Worm (Caenorhabditis elegans) whole organism, mixed stage, embryonic: ENCODE results near the gene ZK1307.9.

Experiments
- M03D4.4 ChIP-seq: sonication (generic microtip); optimal IDR thresholded peaks from 2 replicates; lab custom pipeline; 2017; ENCODE audit warnings: mild to moderate bottlenecking, missing genetic modification characterization, missing compliant biosample characterization
- bed-3 ChIP-seq: fragments of 200-800 bp; sonication (Bioruptor generic); optimal IDR thresholded peaks from 3 replicates; lab custom pipeline; 2018; ENCODE audit warnings: mild to moderate bottlenecking, missing genetic modification characterization, moderate library complexity, missing compliant biosample characterization
- ceh-39 ChIP-seq: fragments of 150-350 bp; optimal IDR thresholded peaks from 2 replicates; lab custom pipeline; 2014; ENCODE audit warnings: missing biosample characterization, missing genetic modification characterization
- ceh-43 ChIP-seq: fragments of 200-800 bp; sonication (Bioruptor generic); optimal IDR thresholded peaks from 2 replicates; lab custom pipeline; 2018; ENCODE audit warnings: mild to moderate bottlenecking, missing genetic modification characterization, moderate library complexity, missing compliant biosample characterization
- ceh-83 ChIP-seq: fragments of 200-800 bp; sonication (Bioruptor generic); optimal IDR thresholded peaks from 2 replicates; lab custom pipeline; 2018; ENCODE audit warnings: mild to moderate bottlenecking, missing genetic modification characterization, missing compliant biosample characterization
- ces-1 ChIP-seq: fragments of 150-350 bp; optimal IDR thresholded peaks from 2 replicates; lab custom pipeline; 2014; ENCODE audit warnings: missing biosample characterization, missing genetic modification reagents, missing genetic modification characterization
- cnd-1 ChIP-seq: fragments of 200-800 bp; sonication (Bioruptor generic); optimal IDR thresholded peaks from 2 replicates; lab custom pipeline; 2018; ENCODE audit warnings: mild to moderate bottlenecking, missing genetic modification characterization, missing compliant biosample characterization
- drap-1 ChIP-seq: fragments of 200-800 bp; sonication (Bioruptor generic); optimal IDR thresholded peaks from 3 replicates; lab custom pipeline; 2018; ENCODE audit warnings: mild to moderate bottlenecking, missing genetic modification characterization, missing compliant biosample characterization
- flh-1 ChIP-seq: fragments of 200-800 bp; sonication (Bioruptor generic); optimal IDR thresholded peaks from 2 replicates; lab custom pipeline; 2018; ENCODE audit warnings: mild to moderate bottlenecking, missing genetic modification characterization, moderate library complexity, missing compliant biosample characterization
- ham-2 ChIP-seq: fragments of 200-800 bp; sonication (Bioruptor generic); optimal IDR thresholded peaks from 2 replicates; lab custom pipeline; 2018; ENCODE audit warnings: mild to moderate bottlenecking, missing genetic modification characterization, missing compliant biosample characterization
- hlh-1 ChIP-seq: fragments of 150-350 bp; optimal IDR thresholded peaks from 2 replicates; lab custom pipeline; 2014; ENCODE audit warnings: missing biosample characterization, missing genetic modification reagents, missing genetic modification characterization
- lin-13 ChIP-seq: fragments of 150-350 bp; optimal IDR thresholded peaks from 2 replicates; lab custom pipeline; 2014; ENCODE audit warnings: missing biosample characterization, missing genetic modification characterization
- lin-32 ChIP-seq: fragments of 200-800 bp; sonication (Bioruptor generic); optimal IDR thresholded peaks from 2 replicates; lab custom pipeline; 2018; ENCODE audit warnings: mild to moderate bottlenecking, missing genetic modification characterization, missing compliant biosample characterization
- lsy-2 ChIP-seq: fragments of 150-350 bp; optimal IDR thresholded peaks from 2 replicates; lab custom pipeline; 2014; ENCODE audit warnings: missing biosample characterization, missing genetic modification characterization
- mab-5 ChIP-seq: fragments of 150-350 bp; optimal IDR thresholded peaks from 2 replicates; lab custom pipeline; 2014; ENCODE audit warnings: missing biosample characterization, missing genetic modification characterization
- mep-1 ChIP-seq: fragments of 150-350 bp; optimal IDR thresholded peaks from 2 replicates; lab custom pipeline; 2017; ENCODE audit warnings: missing biosample characterization, missing genetic modification reagents, missing genetic modification characterization, inconsistent platforms
- nhr-12 ChIP-seq: fragments of 150-350 bp; optimal IDR thresholded peaks from 2 replicates; lab custom pipeline; 2014; ENCODE audit warnings: missing biosample characterization, missing genetic modification characterization
- nhr-237 ChIP-seq: fragments of 150-350 bp; optimal IDR thresholded peaks from 2 replicates; lab custom pipeline; 2014; ENCODE audit warnings: missing biosample characterization, missing genetic modification characterization
- nhr-28 ChIP-seq: fragments of 150-350 bp; optimal IDR thresholded peaks from 2 replicates; lab custom pipeline; 2014; ENCODE audit warnings: missing biosample characterization, missing genetic modification characterization
- pha-4 ChIP-seq: fragments of 150-350 bp; optimal IDR thresholded peaks from 2 replicates; lab custom pipeline; 2018; ENCODE audit warnings: missing biosample characterization, missing genetic modification reagents, missing genetic modification characterization
- sem-2 ChIP-seq: fragments of 200-800 bp; sonication (Bioruptor generic); optimal IDR thresholded peaks from 2 replicates; lab custom pipeline; 2018; ENCODE audit warnings: mild to moderate bottlenecking, missing genetic modification characterization, missing compliant biosample characterization
- snpc-4 ChIP-seq: fragments of 150-350 bp; optimal IDR thresholded peaks from 2 replicates; lab custom pipeline; 2014; ENCODE audit warnings: missing biosample characterization, missing genetic modification characterization
- sptf-1 ChIP-seq: sonication (generic microtip); optimal IDR thresholded peaks from 2 replicates; lab custom pipeline; 2017; ENCODE audit warnings: mild to moderate bottlenecking, missing genetic modification characterization, moderate library complexity, missing compliant biosample characterization
- tbx-8 ChIP-seq: fragments of 200-800 bp; sonication (Bioruptor generic); optimal IDR thresholded peaks from 2 replicates; lab custom pipeline; 2018; ENCODE audit warnings: mild to moderate bottlenecking, missing genetic modification characterization, moderate library complexity, missing compliant biosample characterization
- unc-120 ChIP-seq: sonication (generic microtip); optimal IDR thresholded peaks from 2 replicates; lab custom pipeline; 2017; ENCODE audit warnings: missing genetic modification characterization, missing compliant biosample characterization; ENCODE audit not compliant: poor library complexity, severe bottlenecking
- unc-39 ChIP-seq: fragments of 150-350 bp; optimal IDR thresholded peaks from 2 replicates; lab custom pipeline; 2014; ENCODE audit warnings: missing biosample characterization, missing genetic modification characterization
- unc-62 ChIP-seq: fragments of 150-350 bp; optimal IDR thresholded peaks from 2 replicates; lab custom pipeline; 2014; ENCODE audit warnings: missing biosample characterization, missing genetic modification reagents, missing genetic modification characterization
- zip-8 ChIP-seq: fragments of 150-350 bp; optimal IDR thresholded peaks from 2 replicates; lab custom pipeline; 2014; ENCODE audit warnings: missing biosample characterization, missing genetic modification characterization
- ztf-11 ChIP-seq: fragments of 150-350 bp; optimal IDR thresholded peaks from 2 replicates; lab custom pipeline; 2014; ENCODE audit warnings: missing biosample characterization, missing genetic modification characterization

Gene ZK1307.9

ce11 chrII:9649191-9649590, at the start of gene ZK1307.9:
TSS of gene ZK1307.9 (plus strand) at chrII:9649491.
- no peak for TF ChIP-seq lin-32 (GFP tag; lab: Kevin White, UChicago)
- no peak for TF ChIP-seq cnd-1 (tag; lab: Kevin White, UChicago)
- TF ChIP-seq ceh-39 (tag; lab: Kevin White, UChicago), result no peak
- no peak for TF ChIP-seq flh-1 (GFP tag; lab: Kevin White, UChicago)
- TF ChIP-seq nhr-28 (tag; lab: Kevin White, UChicago), result no peak
- TF ChIP-seq ztf-11 (tag; lab: Kevin White, UChicago), result no peak
- TF ChIP-seq ces-1, result no peak
- no peak for TF ChIP-seq snpc-4 (tag; lab: Kevin White, UChicago)
- no peak for TF ChIP-seq ceh-83
- TF ChIP-seq unc-39 (tag; lab: Kevin White, UChicago), result no peak
- TF ChIP-seq sem-2 (GFP tag; lab: Kevin White, UChicago), result no peak
- no peak for TF ChIP-seq nhr-12 (tag; lab: Kevin White, UChicago)

ce11 chrII:9600022-9600722, 49.1 kb upstream of the ZK1307.9 start:
- TF ChIP-seq tbx-8, result no peak
- TF ChIP-seq ceh-39 (tag; lab: Kevin White, UChicago), result no peak
- no peak for TF ChIP-seq cnd-1 (tag; lab: Kevin White, UChicago)
- no peak for TF ChIP-seq zip-8 (tag; lab: Kevin White, UChicago)
- no peak for TF ChIP-seq drap-1
- TF ChIP-seq ham-2 (GFP tag; lab: Kevin White, UChicago), result no peak
- no peak for TF ChIP-seq sptf-1 (tag; lab: Kevin White, UChicago)
- no peak for TF ChIP-seq mep-1 (tag; lab: Kevin White, UChicago)
- no peak for TF ChIP-seq ztf-11 (tag; lab: Kevin White, UChicago)
- no peak for TF ChIP-seq lsy-2 (tag; lab: Kevin White, UChicago)

ce11 chrII:9601069-9601468, 48.2 kb upstream of the ZK1307.9 start:
- TF ChIP-seq unc-120 (tag; lab: Kevin White, UChicago) (peak; percentile 5), unc-39 (tag; lab: Kevin White, UChicago) (no peak)

ce11 chrII:9601679-9602078, 47.6 kb upstream of the ZK1307.9 start:
- TF ChIP-seq bed-3 (GFP tag; lab: Kevin White, UChicago) (no peak), ceh-83 (no peak), hlh-1 (tag; lab: Kevin White, UChicago) (no peak), ceh-43 (GFP tag; lab: Kevin White, UChicago) (no peak), sptf-1 (tag; lab: Kevin White, UChicago) (no peak), mep-1 (tag; lab: Kevin White, UChicago) (no peak)

ce11 chrII:9602566-9602965, 46.7 kb upstream of the ZK1307.9 start:
- TF ChIP-seq mep-1 (tag; lab: Kevin White, UChicago), result no peak
- no peak for TF ChIP-seq sptf-1 (tag; lab: Kevin White, UChicago)
- TF ChIP-seq cnd-1 (tag; lab: Kevin White, UChicago), result no peak
- no peak for TF ChIP-seq hlh-1 (tag; lab: Kevin White, UChicago)
- TF ChIP-seq flh-1 (GFP tag; lab: Kevin White, UChicago), result no peak
- no peak for TF ChIP-seq nhr-237 (tag; lab: Kevin White, UChicago)
- TF ChIP-seq unc-62 (GFP tag; lab: Kevin White, UChicago), result no peak
- TF ChIP-seq unc-39 (tag; lab: Kevin White, UChicago), result no peak
- no peak for TF ChIP-seq lin-32 (GFP tag; lab: Kevin White, UChicago)
- no peak for TF ChIP-seq lin-13

ce11 chrII:9603419-9603818, 45.9 kb upstream of the ZK1307.9 start:
- TF ChIP-seq nhr-237 (tag; lab: Kevin White, UChicago), result peak; percentile 80
- TF ChIP-seq unc-62 (GFP tag; lab: Kevin White, UChicago), result peak; percentile 80
- TF ChIP-seq bed-3 (GFP tag; lab: Kevin White, UChicago), result no peak
- TF ChIP-seq lsy-2 (tag; lab: Kevin White, UChicago), result peak; percentile 34
- TF ChIP-seq lin-13, result no peak
- TF ChIP-seq hlh-1 (tag; lab: Kevin White, UChicago), result peak; percentile 65
- peak; percentile 32 for TF ChIP-seq mep-1 (tag; lab: Kevin White, UChicago)
- TF ChIP-seq nhr-28 (tag; lab: Kevin White, UChicago), result peak; percentile 28
- TF ChIP-seq mab-5 (tag; lab: Kevin White, UChicago), result peak; percentile 3
- no peak for TF ChIP-seq M03D4.4 (tag; lab: Kevin White, UChicago)
- no peak for TF ChIP-seq flh-1 (GFP tag; lab: Kevin White, UChicago)
- no peak for TF ChIP-seq cnd-1 (tag; lab: Kevin White, UChicago)
- no peak for TF ChIP-seq ceh-43 (GFP tag; lab: Kevin White, UChicago)
- TF ChIP-seq unc-39 (tag; lab: Kevin White, UChicago), result no peak
- peak; percentile 68 for TF ChIP-seq pha-4 (tag; lab: Kevin White, UChicago)
- TF ChIP-seq unc-120 (tag; lab: Kevin White, UChicago), result peak; percentile 75
- TF ChIP-seq, all 35 proteins: peak for 9
